Worm (Caenorhabditis elegans) whole organism, L4 larva: ENCODE measurements around the gene pes-4.
A peak's percentile ranks its signal among the peaks of the same experiment; 100 is the strongest.

Experiments
- D1046.2 ChIP-seq: fragments of 200-800 bp; sonication (Bioruptor generic); IDR thresholded peaks from 2 replicates; pipeline ENCODE4 v1.3.6; 2022; ENCODE audit warnings: missing genetic modification characterization, missing compliant biosample characterization
- F26F4.8 ChIP-seq: fragments of 200-800 bp; sonication (Bioruptor generic); conservative IDR thresholded peaks from 2 replicates; pipeline ENCODE4 v1.3.6; 2022; ENCODE audit warnings: missing genetic modification characterization, missing compliant biosample characterization
- F37D6.2 ChIP-seq: sonication (generic microtip); optimal IDR thresholded peaks from 2 replicates; lab custom pipeline; 2016; ENCODE audit warnings: mild to moderate bottlenecking, missing genetic modification characterization, missing compliant biosample characterization
- F49E8.2 ChIP-seq: sonication (generic microtip); optimal IDR thresholded peaks from 2 replicates; lab custom pipeline; 2016; ENCODE audit warnings: missing compliant biosample characterization, mild to moderate bottlenecking, missing genetic modification characterization, borderline replicate concordance
- R02D3.7 ChIP-seq: fragments of 150-350 bp; sonication (generic microtip); optimal IDR thresholded peaks from 3 replicates; lab custom pipeline; 2014; ENCODE audit warnings: missing biosample characterization, missing genetic modification characterization
- T26A8.4 ChIP-seq: fragments of 200-800 bp; sonication (Bioruptor generic); IDR thresholded peaks from 2 replicates; pipeline ENCODE4 v1.3.6; 2022; ENCODE audit warnings: missing genetic modification characterization, missing compliant biosample characterization
- ZK337.2 ChIP-seq: fragments of 200-800 bp; sonication (Bioruptor generic); IDR thresholded peaks from 2 replicates; pipeline ENCODE4 v1.3.6; 2022; ENCODE audit warnings: missing genetic modification reagents, missing genetic modification characterization, missing compliant biosample characterization
- ceh-20 ChIP-seq: fragments of 200-800 bp; sonication (Bioruptor generic); IDR thresholded peaks from 2 replicates; pipeline ENCODE4 v1.3.6; 2022; ENCODE audit warnings: missing genetic modification reagents, missing genetic modification characterization, missing compliant biosample characterization
- ceh-28 ChIP-seq: fragments of 150-350 bp; optimal IDR thresholded peaks from 2 replicates; lab custom pipeline; 2014; ENCODE audit warnings: missing biosample characterization, missing genetic modification reagents, missing genetic modification characterization
- ceh-32 ChIP-seq: sonication (generic microtip); optimal IDR thresholded peaks from 2 replicates; lab custom pipeline; 2016; ENCODE audit warnings: mild to moderate bottlenecking, missing genetic modification characterization, missing compliant biosample characterization; ENCODE audit not compliant: poor library complexity
- ceh-44 ChIP-seq: fragments of 200-800 bp; sonication (Bioruptor generic); IDR thresholded peaks from 2 replicates; pipeline ENCODE4 v1.3.6; 2022; ENCODE audit warnings: missing genetic modification reagents, missing genetic modification characterization, missing compliant biosample characterization
- ceh-82 ChIP-seq: sonication (generic microtip); optimal IDR thresholded peaks from 2 replicates; lab custom pipeline; 2017; ENCODE audit warnings: missing biosample characterization, missing genetic modification characterization
- ctbp-1 ChIP-seq: fragments of 200-800 bp; sonication (Bioruptor generic); IDR thresholded peaks from 2 replicates; pipeline ENCODE4 v1.3.6; 2022; ENCODE audit warnings: missing genetic modification reagents, missing genetic modification characterization, missing compliant biosample characterization
- daf-16 ChIP-seq, 3 experiments: sonication (generic microtip); optimal IDR thresholded peaks; 2 replicates each; lab custom pipeline; 2016 to 2017; ENCODE audit warnings: missing genetic modification characterization in 3 of 3, missing genetic modification reagents in 3 of 3, mild to moderate bottlenecking in 2 of 3, missing compliant biosample characterization in 2 of 3, missing biosample characterization in 1 of 3, moderate library complexity in 1 of 3
- dmd-6 ChIP-seq: fragments of 200-800 bp; sonication (Bioruptor generic); IDR thresholded peaks from 2 replicates; pipeline ENCODE4 v1.3.6; 2022; ENCODE audit warnings: missing genetic modification reagents, missing genetic modification characterization, missing compliant biosample characterization
- dmd-9 ChIP-seq: fragments of 200-800 bp; sonication (Bioruptor generic); IDR thresholded peaks from 2 replicates; pipeline ENCODE4 v1.3.6; 2022; ENCODE audit warnings: missing genetic modification reagents, missing genetic modification characterization, missing compliant biosample characterization
- dpl-1 ChIP-seq: fragments of 150-350 bp; optimal IDR thresholded peaks from 2 replicates; lab custom pipeline; 2014; ENCODE audit warnings: missing biosample characterization, missing genetic modification reagents, missing genetic modification characterization
- egl-43 ChIP-seq: fragments of 200-800 bp; sonication (Bioruptor generic); IDR thresholded peaks from 2 replicates; pipeline ENCODE4 v1.3.6; 2022; ENCODE audit warnings: missing genetic modification reagents, missing genetic modification characterization, missing compliant biosample characterization
- fkh-10 ChIP-seq: fragments of 150-350 bp; optimal IDR thresholded peaks from 2 replicates; lab custom pipeline; 2014; ENCODE audit warnings: missing biosample characterization, missing genetic modification reagents, missing genetic modification characterization
- fos-1 ChIP-seq: fragments of 150-350 bp; optimal IDR thresholded peaks from 2 replicates; lab custom pipeline; 2014; ENCODE audit warnings: missing biosample characterization, missing genetic modification characterization
- gei-8 ChIP-seq: fragments of 200-800 bp; sonication (Bioruptor generic); optimal IDR thresholded peaks from 2 replicates; lab custom pipeline; 2018; ENCODE audit warnings: mild to moderate bottlenecking, missing genetic modification characterization, missing compliant biosample characterization
- hlh-11 ChIP-seq: fragments of 200-800 bp; sonication (Bioruptor generic); optimal IDR thresholded peaks from 2 replicates; lab custom pipeline; 2018; ENCODE audit warnings: mild to moderate bottlenecking, missing genetic modification characterization, missing compliant biosample characterization
- hlh-30 ChIP-seq: sonication (generic microtip); optimal IDR thresholded peaks from 2 replicates; lab custom pipeline; 2017; ENCODE audit warnings: antibody characterized with exemption, mild to moderate bottlenecking, missing genetic modification characterization, missing compliant biosample characterization; ENCODE audit not compliant: insufficient read depth
- lim-7 ChIP-seq: fragments of 200-800 bp; sonication (Bioruptor generic); IDR thresholded peaks from 2 replicates; pipeline ENCODE4 v1.3.6; 2022; ENCODE audit warnings: missing genetic modification characterization, missing compliant biosample characterization
- lin-1 ChIP-seq: fragments of 200-800 bp; sonication (Bioruptor generic); IDR thresholded peaks from 2 replicates; pipeline ENCODE4 v1.3.6; 2022; ENCODE audit warnings: missing genetic modification reagents, missing genetic modification characterization, missing compliant biosample characterization
- lin-38 ChIP-seq: fragments of 200-800 bp; sonication (Bioruptor generic); IDR thresholded peaks from 2 replicates; pipeline ENCODE4 v1.3.6; 2022; ENCODE audit warnings: missing genetic modification reagents, missing genetic modification characterization, missing compliant biosample characterization
- lin-39 ChIP-seq: fragments of 150-350 bp; optimal IDR thresholded peaks from 2 replicates; lab custom pipeline; 2014; ENCODE audit warnings: missing biosample characterization, missing genetic modification reagents, missing genetic modification characterization
- lsy-2 ChIP-seq, 2 experiments: fragments of 150-350 bp in 1 of 2; sonication (generic microtip) in 1 of 2; optimal IDR thresholded peaks; 2 replicates each; lab custom pipeline; 2014 to 2017; ENCODE audit warnings: missing biosample characterization in 2 of 2, missing genetic modification characterization in 2 of 2
- mdl-1 ChIP-seq, 2 experiments: fragments of 150-350 bp in 1 of 2; sonication (generic microtip) in 1 of 2; optimal IDR thresholded peaks; 2 replicates each; lab custom pipeline; 2014 to 2017; ENCODE audit warnings: missing biosample characterization in 2 of 2, missing genetic modification characterization in 2 of 2
- mep-1 ChIP-seq: fragments of 150-350 bp; sonication (generic microtip); optimal IDR thresholded peaks from 3 replicates; lab custom pipeline; 2014; ENCODE audit warnings: missing biosample characterization, missing genetic modification characterization
- nhr-10 ChIP-seq: fragments of 150-350 bp; optimal IDR thresholded peaks from 2 replicates; lab custom pipeline; 2014; ENCODE audit warnings: missing biosample characterization, missing genetic modification characterization
- nhr-102 ChIP-seq: sonication (generic microtip); optimal IDR thresholded peaks from 2 replicates; lab custom pipeline; 2016; ENCODE audit warnings: mild to moderate bottlenecking, missing genetic modification characterization, moderate library complexity, missing compliant biosample characterization
- nhr-11 ChIP-seq: fragments of 150-350 bp; optimal IDR thresholded peaks from 2 replicates; lab custom pipeline; 2014; ENCODE audit warnings: missing biosample characterization, missing genetic modification characterization
- nhr-237 ChIP-seq: sonication (generic microtip); optimal IDR thresholded peaks from 2 replicates; lab custom pipeline; 2017; ENCODE audit warnings: missing biosample characterization, missing genetic modification characterization
- nhr-28 ChIP-seq: fragments of 150-350 bp; optimal IDR thresholded peaks from 2 replicates; lab custom pipeline; 2014; ENCODE audit warnings: missing biosample characterization, missing genetic modification characterization
- nhr-41 ChIP-seq: fragments of 200-800 bp; sonication (Bioruptor generic); IDR thresholded peaks from 2 replicates; pipeline ENCODE4 v1.3.6; 2022; ENCODE audit warnings: missing genetic modification reagents, missing genetic modification characterization, missing compliant biosample characterization
- nhr-42 ChIP-seq: fragments of 200-800 bp; sonication (Bioruptor generic); IDR thresholded peaks from 2 replicates; pipeline ENCODE4 v1.3.6; 2022; ENCODE audit warnings: missing genetic modification characterization, missing compliant biosample characterization
- nhr-6 ChIP-seq: fragments of 150-350 bp; optimal IDR thresholded peaks from 2 replicates; lab custom pipeline; 2014; ENCODE audit warnings: missing biosample characterization, missing genetic modification characterization
- pha-4 ChIP-seq, 2 experiments: fragments of 150-350 bp in 1 of 2; fragments of 200-800 bp in 1 of 2; sonication (Bioruptor generic) in 1 of 2; IDR thresholded peaks in 1 of 2; optimal IDR thresholded peaks in 1 of 2; 2 replicates each; pipeline versions ENCODE4 v1.3.6 to Lab custom; 2014 to 2022; ENCODE audit warnings: missing genetic modification characterization in 2 of 2, missing genetic modification reagents in 2 of 2, missing biosample characterization in 1 of 2, missing compliant biosample characterization in 1 of 2
- php-3 ChIP-seq: fragments of 200-800 bp; sonication (Bioruptor generic); IDR thresholded peaks from 2 replicates; pipeline ENCODE4 v1.3.6; 2022; ENCODE audit warnings: missing genetic modification reagents, missing genetic modification characterization, missing compliant biosample characterization
- rbr-2 ChIP-seq: sonication (generic microtip); optimal IDR thresholded peaks from 2 replicates; lab custom pipeline; 2016; ENCODE audit warnings: missing genotype, missing genetic modification characterization, missing compliant biosample characterization
- saeg-2 ChIP-seq: fragments of 200-800 bp; sonication (Bioruptor generic); IDR thresholded peaks from 2 replicates; pipeline ENCODE4 v1.3.6; 2022; ENCODE audit warnings: missing genetic modification reagents, missing genetic modification characterization, missing compliant biosample characterization
- set-16 ChIP-seq: fragments of 200-800 bp; sonication (Bioruptor generic); IDR thresholded peaks from 2 replicates; pipeline ENCODE4 v1.3.6; 2022; ENCODE audit warnings: missing genetic modification reagents, missing genetic modification characterization, missing compliant biosample characterization
- snpc-4 ChIP-seq: fragments of 150-350 bp; optimal IDR thresholded peaks from 2 replicates; lab custom pipeline; 2014; ENCODE audit warnings: missing biosample characterization, missing genetic modification characterization
- spr-1 ChIP-seq: sonication (generic microtip); optimal IDR thresholded peaks from 2 replicates; lab custom pipeline; 2016; ENCODE audit warnings: mild to moderate bottlenecking, missing genetic modification characterization, missing compliant biosample characterization
- spr-3 ChIP-seq: fragments of 200-800 bp; sonication (Bioruptor generic); optimal IDR thresholded peaks from 2 replicates; lab custom pipeline; 2018; ENCODE audit warnings: mild to moderate bottlenecking, missing genetic modification characterization, missing compliant biosample characterization
- vab-7 ChIP-seq: fragments of 200-800 bp; sonication (Bioruptor generic); IDR thresholded peaks from 2 replicates; pipeline ENCODE4 v1.3.6; 2022; ENCODE audit warnings: missing genetic modification reagents, missing genetic modification characterization, missing compliant biosample characterization
- zfp-3 ChIP-seq: fragments of 200-800 bp; sonication (Bioruptor generic); conservative IDR thresholded peaks from 2 replicates; pipeline ENCODE4 v1.3.6; 2022; ENCODE audit warnings: missing genetic modification reagents, missing genetic modification characterization, missing compliant biosample characterization

The pes-4 gene

ce11 chrIII:1230174-1230573 is at the start of gene pes-4:
pes-4 (minus strand) TSS chrIII:1230274.
- TF ChIP-seq ZK337.2 (GFP tag; lab: Robert Waterston, UW), result no peak
- TF ChIP-seq, all 104 proteins: peak for 0

ce11 chrIII:1279197-1279596 is 49.1 kb upstream of the pes-4 start:
- no peak for TF ChIP-seq snpc-4 (tag; lab: Kevin White, UChicago)
- TF ChIP-seq ceh-32 (tag; lab: Kevin White, UChicago), result no peak
- TF ChIP-seq lin-38, result no peak
- peak; percentile 61; the same call in 1 of the 2 replicates for TF ChIP-seq nhr-41
- TF ChIP-seq nhr-11 (tag; lab: Kevin White, UChicago), result no peak
- peak in 1 of 2 experiments; percentile 95 for TF ChIP-seq daf-16 (GFP tag; optimal IDR thresholded peaks at IDR 0.05; lab: Kevin White, UChicago)
- peak; percentile 99 for TF ChIP-seq daf-16 (tag; optimal IDR thresholded peaks at IDR 0.05; lab: Kevin White, UChicago)
- TF ChIP-seq nhr-102 (tag; lab: Kevin White, UChicago), result peak; percentile 76
- no peak for TF ChIP-seq ctbp-1
- no peak for TF ChIP-seq lim-7
- TF ChIP-seq spr-3, result no peak
- no peak for TF ChIP-seq ceh-82
- no peak for TF ChIP-seq D1046.2 (GFP tag; lab: Robert Waterston, UW)
- peak; percentile 61; the same call in 1 of the 2 replicates for TF ChIP-seq pha-4 (GFP tag; IDR thresholded peaks at IDR 0.05; lab: Robert Waterston, UW)
- peak; percentile 36 for TF ChIP-seq pha-4 (tag; optimal IDR thresholded peaks at IDR 0.05; lab: Kevin White, UChicago)
- TF ChIP-seq saeg-2, result peak; percentile 58; the same call in 1 of the 2 replicates
- peak in 1 of 2 experiments; percentile 88 for TF ChIP-seq mdl-1 (tag; optimal IDR thresholded peaks at IDR 0.05; lab: Kevin White, UChicago)
- TF ChIP-seq nhr-28, result peak; percentile 81
- TF ChIP-seq spr-1 (tag; lab: Kevin White, UChicago), result no peak
- no peak for TF ChIP-seq gei-8 (GFP tag; lab: Kevin White, UChicago)
- no peak for TF ChIP-seq dmd-9
- no peak for TF ChIP-seq ceh-44
- TF ChIP-seq nhr-10 (tag; lab: Kevin White, UChicago), result peak; percentile 35
- TF ChIP-seq F37D6.2 (tag; lab: Kevin White, UChicago), result no peak
- peak; percentile 97 for TF ChIP-seq hlh-11 (tag; lab: Kevin White, UChicago)
- TF ChIP-seq lsy-2 (tag; optimal IDR thresholded peaks at IDR 0.05; lab: Kevin White, UChicago), result peak in 1 of 2 experiments; percentile 49
- TF ChIP-seq nhr-237, result no peak
- TF ChIP-seq dmd-6 (GFP tag; lab: Robert Waterston, UW), result peak; percentile 90
- no peak for TF ChIP-seq lin-39 (tag; lab: Kevin White, UChicago)
- no peak for TF ChIP-seq rbr-2 (tag; lab: Kevin White, UChicago)
- TF ChIP-seq zfp-3 (GFP tag; lab: Robert Waterston, UW), result no peak
- no peak for TF ChIP-seq vab-7 (GFP tag; lab: Robert Waterston, UW)
- TF ChIP-seq fkh-10 (GFP tag; lab: Kevin White, UChicago), result no peak
- TF ChIP-seq fos-1, result peak; percentile 46
- TF ChIP-seq T26A8.4, result no peak; the same call in none of the 2 replicates
- no peak for TF ChIP-seq ceh-28 (tag; lab: Kevin White, UChicago)
- no peak for TF ChIP-seq F26F4.8 (GFP tag; lab: Robert Waterston, UW)
- no peak for TF ChIP-seq F49E8.2 (tag; lab: Kevin White, UChicago)
- no peak for TF ChIP-seq egl-43 (GFP tag; lab: Robert Waterston, UW)
- no peak for TF ChIP-seq ceh-20 (GFP tag; lab: Robert Waterston, UW)
- TF ChIP-seq dpl-1 (GFP tag; lab: Kevin White, UChicago), result no peak
- TF ChIP-seq nhr-42, result no peak
- peak; percentile 73 for TF ChIP-seq nhr-6 (tag; lab: Kevin White, UChicago)
- TF ChIP-seq mep-1 (tag; lab: Kevin White, UChicago), result peak; percentile 37
- no peak for TF ChIP-seq R02D3.7 (tag; lab: Kevin White, UChicago)
- peak; percentile 93 for TF ChIP-seq lin-1 (GFP tag; lab: Robert Waterston, UW)
- no peak for TF ChIP-seq set-16 (GFP tag; lab: Robert Waterston, UW)
- TF ChIP-seq hlh-30 (tag; lab: Kevin White, UChicago), result peak; percentile 47
- peak; percentile 97 for TF ChIP-seq php-3 (GFP tag; lab: Robert Waterston, UW)
